Worm (Caenorhabditis elegans): ENCODE measurements around the gene tftc-3.

- TF ChIP-seq ceh-32 (tag; optimal IDR thresholded peaks at IDR 0.05; ENCODE audit: poor library complexity) (no peak), nhr-11 (tag; optimal IDR thresholded peaks at IDR 0.05) (no peak), unc-39 (tag; optimal IDR thresholded peaks at IDR 0.05) (no peak), aha-1 (tag) (no peak), pha-4 (GFP tag; IDR thresholded peaks at IDR 0.05) (no peak), pha-4 (tag; optimal IDR thresholded peaks at IDR 0.05) (no peak), egl-27 (tag; optimal IDR thresholded peaks at IDR 0.05) (no peak), aly-2 (tag; optimal IDR thresholded peaks at IDR 0.05) (no peak), lin-13 (GFP tag; optimal IDR thresholded peaks at IDR 0.05) (no peak), dpl-1 (GFP tag; optimal IDR thresholded peaks at IDR 0.05) (no peak), snpc-4 (tag; optimal IDR thresholded peaks at IDR 0.05) (no peak)
Measured at ce11 chrV:10220605-10221004, 10.5 kb upstream of the tftc-3 start, which contains the start of gene C12D8.13.
